Fruit fly (Drosophila melanogaster) S2 (cell line): ENCODE data around the gene CG15221.

Experiments
- CG8478 ChIP-seq: fragments of >200 bp; optimal IDR thresholded peaks from 2 replicates; lab custom pipeline; 2018
- CTCF ChIP-seq, 2 experiments: fragments of >200 bp; optimal IDR thresholded peaks; 2 replicates each; lab custom pipeline; 2018

DNA sequence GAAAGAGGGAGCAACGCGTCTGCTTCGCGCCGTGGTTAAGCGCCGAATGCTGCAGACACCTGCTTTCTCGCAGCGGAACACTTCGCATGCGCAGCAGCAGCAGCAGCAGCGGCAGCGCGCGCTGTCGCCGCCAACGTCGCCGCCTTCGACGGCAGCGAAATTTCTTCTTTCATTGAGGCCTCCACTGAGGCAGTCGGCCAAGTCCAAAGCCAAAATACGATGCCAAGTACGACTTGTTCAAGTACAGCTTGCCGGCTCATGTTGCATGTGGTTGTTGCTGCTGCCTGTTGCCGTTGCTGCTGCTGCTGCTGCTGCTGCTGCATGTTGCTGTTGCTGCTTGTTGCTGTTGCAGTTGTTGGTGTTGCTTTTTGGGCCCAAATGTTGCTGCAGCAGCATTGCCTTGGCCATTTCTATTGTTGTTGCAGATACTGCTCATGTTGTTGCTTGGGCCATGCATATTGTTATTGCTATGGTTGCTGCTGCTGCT lies 54.7 kb downstream of the CG15221 start, which contains the start of gene dy:
- TF ChIP-seq CTCF (optimal IDR thresholded peaks at IDR 0.05; lab: Kevin White, UChicago) (no peak), CG8478 (lab: Kevin White, UChicago) (no peak)
